Worm (Caenorhabditis elegans): ENCODE measurements around the gene orai-1.

The orai-1 gene

DNA sequence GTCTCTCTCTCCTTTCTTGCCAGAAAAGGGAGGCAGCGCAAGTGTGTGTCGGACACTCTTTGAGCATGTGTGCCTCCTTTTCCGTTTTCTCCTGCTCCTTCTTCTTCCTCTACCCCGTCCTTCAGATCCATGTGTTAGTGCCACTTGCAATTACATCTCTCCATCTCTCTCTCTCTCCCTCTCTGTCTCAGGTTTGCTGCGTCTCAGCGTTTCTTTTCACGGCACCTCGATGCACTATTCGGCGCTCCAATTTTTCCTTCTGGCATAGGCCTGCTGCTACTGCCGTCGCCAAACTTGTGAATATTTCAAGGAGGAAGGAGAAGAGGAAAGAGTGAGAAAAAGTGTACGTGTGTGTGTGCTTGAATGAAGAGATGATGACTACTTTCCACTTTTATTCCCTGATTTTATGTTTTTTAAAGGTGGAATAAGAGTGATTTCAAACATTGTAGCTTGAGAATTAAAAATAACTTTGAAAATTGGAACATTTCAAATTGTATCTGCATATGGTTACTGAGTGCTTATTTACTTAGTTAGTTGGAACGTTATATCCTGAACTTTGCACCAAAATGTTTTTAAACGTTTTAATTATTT, 21.8 kb downstream of the orai-1 start, which contains the start of gene W02B3.3:
Gene W02B3.3 (minus strand): TSS at position 131 of the 591 bp plus-strand sequence.
- TF ChIP-seq unc-62 (GFP tag; optimal IDR thresholded peaks at IDR 0.05) (no peak), ces-1 (GFP tag; optimal IDR thresholded peaks at IDR 0.05) (peak; percentile 93), unc-120 (tag; optimal IDR thresholded peaks at IDR 0.05; ENCODE audit: poor library complexity, severe bottlenecking) (peak; percentile 37), pha-4 (tag; optimal IDR thresholded peaks at IDR 0.05) (no peak)

DNA sequence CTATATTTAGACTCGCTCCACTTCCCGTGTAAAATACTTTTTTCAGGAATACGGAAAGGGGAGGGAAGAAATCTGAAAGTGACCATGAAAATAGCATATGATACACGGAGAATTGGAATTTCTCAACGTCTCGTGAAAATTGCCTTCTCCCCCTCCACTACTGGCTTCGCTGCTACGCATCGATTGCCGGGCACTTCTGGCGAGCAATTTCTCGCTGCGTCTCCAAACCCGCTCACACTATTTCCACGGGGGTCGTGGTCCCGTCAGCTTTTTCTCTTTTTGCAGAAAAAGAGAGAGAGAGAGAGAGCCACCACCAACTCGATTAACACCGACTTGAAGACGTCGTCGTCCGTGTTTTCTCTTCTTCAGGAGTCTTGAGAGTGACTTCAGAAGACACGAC, 24.4 kb downstream of the orai-1 start:
- no peak for TF ChIP-seq nhr-2 (tag; optimal IDR thresholded peaks at IDR 0.05)
- TF ChIP-seq ces-1 (GFP tag; optimal IDR thresholded peaks at IDR 0.05) = peak; percentile 97
- no peak for TF ChIP-seq ceh-39 (tag; optimal IDR thresholded peaks at IDR 0.05)
- TF ChIP-seq sptf-1 (tag; optimal IDR thresholded peaks at IDR 0.05) = no peak
- no peak for TF ChIP-seq nhr-28 (tag; optimal IDR thresholded peaks at IDR 0.05)
- TF ChIP-seq nhr-237 (tag; optimal IDR thresholded peaks at IDR 0.05) = no peak
- TF ChIP-seq hlh-1 (tag; optimal IDR thresholded peaks at IDR 0.05) = no peak
- no peak for TF ChIP-seq ham-2 (GFP tag; optimal IDR thresholded peaks at IDR 0.05)
- TF ChIP-seq lin-32 (GFP tag; optimal IDR thresholded peaks at IDR 0.05) = no peak
- TF ChIP-seq zip-8 (tag; optimal IDR thresholded peaks at IDR 0.05) = no peak
- TF ChIP-seq mab-5 (tag; optimal IDR thresholded peaks at IDR 0.05) = no peak
- no peak for TF ChIP-seq tbx-8 (GFP tag; optimal IDR thresholded peaks at IDR 0.05)
- TF ChIP-seq drap-1 (GFP tag; optimal IDR thresholded peaks at IDR 0.05) = no peak
- TF ChIP-seq unc-120 (tag; optimal IDR thresholded peaks at IDR 0.05; ENCODE audit: poor library complexity, severe bottlenecking) = peak; percentile 35
- TF ChIP-seq bed-3 (GFP tag; optimal IDR thresholded peaks at IDR 0.05) = no peak
- no peak for TF ChIP-seq lsy-2 (tag; optimal IDR thresholded peaks at IDR 0.05)
- TF ChIP-seq cnd-1 (tag; optimal IDR thresholded peaks at IDR 0.05) = no peak
- no peak for TF ChIP-seq blmp-1 (tag; optimal IDR thresholded peaks at IDR 0.05)
- no peak for TF ChIP-seq M03D4.4 (tag; optimal IDR thresholded peaks at IDR 0.05)
- no peak for TF ChIP-seq elt-1 (tag; optimal IDR thresholded peaks at IDR 0.05; ENCODE audit: borderline replicate concordance, insufficient read depth)
- no peak for TF ChIP-seq mls-2 (tag; optimal IDR thresholded peaks at IDR 0.05)
- no peak for TF ChIP-seq unc-62 (GFP tag; optimal IDR thresholded peaks at IDR 0.05)
- no peak for TF ChIP-seq flh-1 (GFP tag; optimal IDR thresholded peaks at IDR 0.05)
- peak; percentile 41 for TF ChIP-seq mep-1 (tag; optimal IDR thresholded peaks at IDR 0.05)
- no peak for TF ChIP-seq unc-39 (tag; optimal IDR thresholded peaks at IDR 0.05)
- TF ChIP-seq nhr-12 (tag; optimal IDR thresholded peaks at IDR 0.05) = no peak
- no peak for TF ChIP-seq ztf-11 (tag; optimal IDR thresholded peaks at IDR 0.05)

DNA sequence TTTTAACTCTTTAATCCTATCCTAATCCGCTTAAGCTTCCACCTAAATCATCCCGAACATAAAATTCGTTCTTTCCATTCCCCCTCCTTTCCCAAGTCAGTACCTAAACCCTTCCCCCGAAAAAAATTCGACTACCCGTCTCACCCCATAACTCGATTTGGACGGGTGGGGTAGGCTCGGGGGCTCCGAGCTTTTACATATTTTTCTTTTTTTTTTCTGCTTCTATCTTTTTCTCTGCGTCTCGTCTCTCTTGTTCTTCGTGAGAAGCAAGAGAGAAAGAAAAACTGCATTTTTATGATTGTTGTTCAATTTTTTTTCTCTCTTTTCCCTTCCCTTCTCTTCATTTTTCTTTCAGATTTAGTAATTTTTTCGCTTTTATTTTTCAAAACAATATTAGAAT, 28.9 kb downstream of the orai-1 start:
- peak; percentile 96 for TF ChIP-seq ces-1 (GFP tag; optimal IDR thresholded peaks at IDR 0.05)
- TF ChIP-seq mab-5 (tag; optimal IDR thresholded peaks at IDR 0.05) = no peak

DNA sequence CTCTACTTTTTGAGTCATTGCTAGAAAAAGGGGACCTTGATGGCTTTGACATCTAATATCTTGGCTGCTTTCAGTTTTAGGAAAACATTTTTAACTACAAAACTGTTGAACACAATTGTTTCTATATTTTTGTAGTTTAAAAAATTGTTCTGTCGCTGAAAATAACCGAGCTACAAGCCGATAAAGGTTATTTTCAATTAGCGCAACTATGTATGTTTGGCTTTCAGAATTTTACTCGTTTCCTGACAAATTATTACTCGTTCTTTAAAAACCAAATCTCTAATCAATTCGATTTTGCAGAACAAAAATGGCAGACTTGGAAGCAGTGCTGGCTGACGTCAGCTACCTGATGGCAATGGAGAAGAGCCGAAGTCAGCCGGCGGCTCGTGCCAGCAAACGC, 29.3 kb downstream of the orai-1 start, which contains the start of gene grk-2:
Gene grk-2 (plus strand): TSS at position 301 of the 400 bp plus-strand sequence.
- TF ChIP-seq ceh-43 (GFP tag; optimal IDR thresholded peaks at IDR 0.05) = no peak
- TF ChIP-seq bed-3 (GFP tag; optimal IDR thresholded peaks at IDR 0.05) = no peak
- TF ChIP-seq nhr-12 (tag; optimal IDR thresholded peaks at IDR 0.05) = no peak
- TF ChIP-seq ceh-39 (tag; optimal IDR thresholded peaks at IDR 0.05) = no peak
- no peak for TF ChIP-seq elt-1 (tag; optimal IDR thresholded peaks at IDR 0.05; ENCODE audit: borderline replicate concordance, insufficient read depth)
- TF ChIP-seq unc-39 (tag; optimal IDR thresholded peaks at IDR 0.05) = no peak
- no peak for TF ChIP-seq nhr-76 (tag; optimal IDR thresholded peaks at IDR 0.05)
- TF ChIP-seq nhr-237 (tag; optimal IDR thresholded peaks at IDR 0.05) = no peak
- no peak for TF ChIP-seq ces-1 (GFP tag; optimal IDR thresholded peaks at IDR 0.05)
- no peak for TF ChIP-seq drap-1 (GFP tag; optimal IDR thresholded peaks at IDR 0.05)

DNA sequence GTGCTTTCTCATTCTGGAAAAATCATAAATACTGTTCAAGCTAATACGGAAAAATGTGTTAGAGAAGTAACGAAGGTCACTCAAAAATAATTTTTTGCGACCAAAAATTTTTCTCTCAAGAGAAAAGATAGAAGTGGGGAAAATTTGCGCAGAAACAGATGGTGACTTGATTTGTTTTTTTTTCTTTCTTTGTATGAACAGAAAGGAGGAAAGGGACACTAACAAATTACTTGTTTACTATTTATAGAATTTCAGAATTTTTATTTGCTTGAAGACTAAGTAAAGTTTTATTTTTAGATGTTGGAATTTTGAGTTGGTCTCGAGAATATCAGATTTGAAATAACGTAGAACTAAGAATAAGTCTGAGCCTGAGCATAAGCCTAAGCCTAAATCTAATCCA, 36.8 kb downstream of the orai-1 start, which contains the start of gene W02B3.4:
Gene W02B3.4 (minus strand): TSS at position 101 of the 400 bp plus-strand sequence.
- TF ChIP-seq mls-2 (tag; optimal IDR thresholded peaks at IDR 0.05) = no peak
- no peak for TF ChIP-seq elt-1 (tag; optimal IDR thresholded peaks at IDR 0.05; ENCODE audit: borderline replicate concordance, insufficient read depth)

Data from whole organism, mixed stage, embryonic.